Worm (Caenorhabditis elegans) whole organism, young adult: ENCODE measurements around the gene wrt-3.

ENCODE experiments used
- D2030.7 ChIP-seq: fragments of 200-800 bp; sonication (Bioruptor generic); IDR thresholded peaks from 2 replicates; pipeline ENCODE4 v1.3.6; 2022; ENCODE audit warnings: missing genetic modification reagents, missing genetic modification characterization, missing compliant biosample characterization
- F10E7.11 ChIP-seq: sonication (generic microtip); optimal IDR thresholded peaks from 2 replicates; lab custom pipeline; 2017; ENCODE audit warnings: mild to moderate bottlenecking, missing genetic modification characterization, moderate library complexity, missing compliant biosample characterization
- F22D6.2 ChIP-seq: sonication (generic microtip); optimal IDR thresholded peaks from 2 replicates; lab custom pipeline; 2016; ENCODE audit warnings: mild to moderate bottlenecking, missing genetic modification characterization, missing compliant biosample characterization
- F37B4.10 ChIP-seq: fragments of 200-800 bp; sonication (Bioruptor generic); IDR thresholded peaks from 2 replicates; pipeline ENCODE4 v1.3.6; 2022; ENCODE audit warnings: missing genetic modification characterization, missing compliant biosample characterization
- F52B5.7 ChIP-seq: sonication (generic microtip); optimal IDR thresholded peaks from 2 replicates; lab custom pipeline; 2016; ENCODE audit warnings: mild to moderate bottlenecking, missing genetic modification characterization, missing compliant biosample characterization
- F57A8.1 ChIP-seq: fragments of 200-800 bp; sonication (Bioruptor generic); optimal IDR thresholded peaks from 2 replicates; lab custom pipeline; 2018; ENCODE audit warnings: mild to moderate bottlenecking, missing genetic modification characterization, moderate library complexity, missing compliant biosample characterization
- T07F8.4 ChIP-seq: sonication (generic microtip); optimal IDR thresholded peaks from 2 replicates; lab custom pipeline; 2016; ENCODE audit warnings: mild to moderate bottlenecking, missing genetic modification characterization, moderate library complexity, missing compliant biosample characterization
- Y56A3A.18 ChIP-seq: fragments of 200-800 bp; sonication (Bioruptor generic); IDR thresholded peaks from 2 replicates; pipeline ENCODE4 v1.3.6; 2022; ENCODE audit warnings: missing genetic modification reagents, missing genetic modification characterization, missing compliant biosample characterization
- ZK185.1 ChIP-seq: sonication (generic microtip); optimal IDR thresholded peaks from 2 replicates; lab custom pipeline; 2016; ENCODE audit warnings: mild to moderate bottlenecking, missing genetic modification characterization, missing compliant biosample characterization; ENCODE audit not compliant: poor library complexity, severe bottlenecking
- aptf-2 ChIP-seq: fragments of 200-800 bp; sonication (Bioruptor generic); conservative IDR thresholded peaks from 2 replicates; pipeline ENCODE4 v1.3.6; 2022; ENCODE audit warnings: missing genetic modification reagents, missing genetic modification characterization, missing compliant biosample characterization
- atf-7 ChIP-seq: sonication (generic microtip); optimal IDR thresholded peaks from 2 replicates; lab custom pipeline; 2017; ENCODE audit warnings: mild to moderate bottlenecking, missing genetic modification characterization, missing compliant biosample characterization
- attf-3 ChIP-seq: fragments of 200-800 bp; sonication (Bioruptor generic); conservative IDR thresholded peaks from 2 replicates; pipeline ENCODE4 v1.3.6; 2022; ENCODE audit warnings: missing genetic modification reagents, missing genetic modification characterization, missing compliant biosample characterization
- attf-6 ChIP-seq: fragments of 200-800 bp; sonication (Bioruptor generic); IDR thresholded peaks from 2 replicates; pipeline ENCODE4 v1.3.6; 2022; ENCODE audit warnings: missing genetic modification reagents, missing genetic modification characterization, missing compliant biosample characterization
- bed-1 ChIP-seq: fragments of 200-800 bp; sonication (Bioruptor generic); IDR thresholded peaks from 2 replicates; pipeline ENCODE4 v1.3.6; 2022; ENCODE audit warnings: missing genetic modification reagents, missing genetic modification characterization, missing compliant biosample characterization
- ceh-58 ChIP-seq: fragments of 200-800 bp; sonication (Bioruptor generic); IDR thresholded peaks from 2 replicates; pipeline ENCODE4 v1.3.6; 2022; ENCODE audit warnings: missing genetic modification characterization, missing compliant biosample characterization
- die-1 ChIP-seq: sonication (generic microtip); optimal IDR thresholded peaks from 2 replicates; lab custom pipeline; 2016; ENCODE audit warnings: missing genotype, mild to moderate bottlenecking, missing genetic modification characterization, missing compliant biosample characterization
- efl-1 ChIP-seq: fragments of 150-350 bp; optimal IDR thresholded peaks from 2 replicates; lab custom pipeline; 2014; ENCODE audit warnings: missing biosample characterization, missing genetic modification reagents, missing genetic modification characterization
- egl-44 ChIP-seq: fragments of 200-800 bp; sonication (Bioruptor generic); IDR thresholded peaks from 2 replicates; pipeline ENCODE4 v1.3.6; 2022; ENCODE audit warnings: missing genetic modification reagents, missing genetic modification characterization, missing compliant biosample characterization
- ets-4 ChIP-seq: fragments of 200-800 bp; sonication (Bioruptor generic); optimal IDR thresholded peaks from 2 replicates; lab custom pipeline; 2018; ENCODE audit warnings: mild to moderate bottlenecking, missing genetic modification characterization, missing compliant biosample characterization
- gei-17 ChIP-seq: fragments of 200-800 bp; sonication (Bioruptor generic); optimal IDR thresholded peaks from 2 replicates; lab custom pipeline; 2018; ENCODE audit warnings: mild to moderate bottlenecking, missing genetic modification characterization, missing compliant biosample characterization
- hlh-26 ChIP-seq: fragments of 200-800 bp; sonication (Bioruptor generic); conservative IDR thresholded peaks from 2 replicates; pipeline ENCODE4 v1.3.6; 2022; ENCODE audit warnings: missing genetic modification reagents, missing genetic modification characterization, missing compliant biosample characterization
- hmg-20 ChIP-seq: fragments of 200-800 bp; sonication (Bioruptor generic); IDR thresholded peaks from 2 replicates; pipeline ENCODE4 v1.3.6; 2022; ENCODE audit warnings: missing genetic modification reagents, missing genetic modification characterization, missing compliant biosample characterization
- lag-1 ChIP-seq: fragments of 200-800 bp; sonication (Bioruptor generic); IDR thresholded peaks from 2 replicates; pipeline ENCODE4 v1.3.6; 2022; ENCODE audit warnings: missing genetic modification reagents, missing genetic modification characterization, missing compliant biosample characterization
- let-607 ChIP-seq, 2 experiments: fragments of 200-800 bp in 1 of 2; sonication (Bioruptor generic) in 1 of 2; sonication (generic microtip) in 1 of 2; optimal IDR thresholded peaks; 2 replicates each; lab custom pipeline; 2016 to 2018; ENCODE audit warnings: mild to moderate bottlenecking in 2 of 2, missing compliant biosample characterization in 2 of 2, missing genetic modification characterization in 2 of 2, moderate library complexity in 2 of 2, missing genotype in 1 of 2
- lin-26 ChIP-seq: fragments of 200-800 bp; sonication (Bioruptor generic); IDR thresholded peaks from 2 replicates; pipeline ENCODE4 v1.3.6; 2022; ENCODE audit warnings: missing genetic modification reagents, missing genetic modification characterization, missing compliant biosample characterization
- lin-54 ChIP-seq: fragments of 200-800 bp; sonication (Bioruptor generic); optimal IDR thresholded peaks from 2 replicates; lab custom pipeline; 2018; ENCODE audit warnings: mild to moderate bottlenecking, missing genetic modification characterization, missing compliant biosample characterization
- madf-8 ChIP-seq: fragments of 200-800 bp; sonication (Bioruptor generic); conservative IDR thresholded peaks from 2 replicates; pipeline ENCODE4 v1.3.6; 2022; ENCODE audit warnings: missing genetic modification reagents, missing genetic modification characterization, missing compliant biosample characterization
- mel-28 ChIP-seq: sonication (generic microtip); optimal IDR thresholded peaks from 2 replicates; lab custom pipeline; 2016; ENCODE audit warnings: borderline replicate concordance, mild to moderate bottlenecking, missing genetic modification characterization, missing compliant biosample characterization
- mxl-1 ChIP-seq: sonication (generic microtip); optimal IDR thresholded peaks from 2 replicates; lab custom pipeline; 2016; ENCODE audit warnings: missing genetic modification characterization, missing compliant biosample characterization
- nhr-120 ChIP-seq: fragments of 200-800 bp; sonication (Bioruptor generic); IDR thresholded peaks from 2 replicates; pipeline ENCODE4 v1.3.6; 2022; ENCODE audit warnings: missing genetic modification characterization, missing compliant biosample characterization
- nhr-90 ChIP-seq: sonication (generic microtip); optimal IDR thresholded peaks from 2 replicates; lab custom pipeline; 2016; ENCODE audit warnings: missing genotype, mild to moderate bottlenecking, missing genetic modification characterization, missing compliant biosample characterization
- pbrm-1 ChIP-seq: fragments of 200-800 bp; sonication (Bioruptor generic); IDR thresholded peaks from 2 replicates; pipeline ENCODE4 v1.3.6; 2022; ENCODE audit warnings: missing genetic modification reagents, missing genetic modification characterization, missing compliant biosample characterization
- pha-4 ChIP-seq: fragments of 150-350 bp; sonication (generic microtip); optimal IDR thresholded peaks from 2 replicates; lab custom pipeline; 2014; ENCODE audit warnings: missing biosample characterization, missing genetic modification reagents, missing genetic modification characterization
- rcor-1 ChIP-seq: fragments of 200-800 bp; sonication (Bioruptor generic); IDR thresholded peaks from 2 replicates; pipeline ENCODE4 v1.3.6; 2022; ENCODE audit warnings: missing genetic modification reagents, missing genetic modification characterization, missing compliant biosample characterization
- rec-8 ChIP-seq, 2 experiments: sonication (generic microtip); optimal IDR thresholded peaks; 2 replicates each; lab custom pipeline; 2016; ENCODE audit warnings: mild to moderate bottlenecking in 2 of 2, missing genetic modification characterization in 2 of 2, missing genetic modification reagents in 2 of 2, missing genotype in 2 of 2, missing biosample characterization in 1 of 2, missing compliant biosample characterization in 1 of 2, moderate library complexity in 1 of 2
- sea-2 ChIP-seq: fragments of 200-800 bp; sonication (Bioruptor generic); IDR thresholded peaks from 2 replicates; pipeline ENCODE4 v1.3.6; 2022; ENCODE audit warnings: missing genetic modification characterization, missing compliant biosample characterization
- snpc-1.1 ChIP-seq: sonication (generic microtip); optimal IDR thresholded peaks from 2 replicates; lab custom pipeline; 2017; ENCODE audit warnings: missing genetic modification characterization, mild to moderate bottlenecking, missing compliant biosample characterization, antibody characterized with exemption, moderate library complexity, missing genotype, missing genetic modification reagents; ENCODE audit not compliant: insufficient read depth
- snpc-1.3 ChIP-seq: sonication (generic microtip); optimal IDR thresholded peaks from 2 replicates; lab custom pipeline; 2017; ENCODE audit warnings: missing genetic modification characterization, mild to moderate bottlenecking, missing compliant biosample characterization, antibody characterized with exemption, moderate library complexity, missing genotype, missing genetic modification reagents; ENCODE audit not compliant: insufficient read depth
- snpc-3.4 ChIP-seq: sonication (generic microtip); optimal IDR thresholded peaks from 2 replicates; lab custom pipeline; 2017; ENCODE audit warnings: missing genetic modification characterization, mild to moderate bottlenecking, missing compliant biosample characterization, antibody characterized with exemption, moderate library complexity, missing genotype, missing genetic modification reagents
- somi-1 ChIP-seq: fragments of 200-800 bp; sonication (Bioruptor generic); optimal IDR thresholded peaks from 2 replicates; lab custom pipeline; 2018; ENCODE audit warnings: mild to moderate bottlenecking, missing genetic modification characterization, missing compliant biosample characterization
- sptf-2 ChIP-seq: fragments of 200-800 bp; sonication (Bioruptor generic); optimal IDR thresholded peaks from 2 replicates; lab custom pipeline; 2018; ENCODE audit warnings: mild to moderate bottlenecking, missing genetic modification characterization, missing compliant biosample characterization
- tbp1 ChIP-seq: fragments of 200-800 bp; sonication (Bioruptor generic); optimal IDR thresholded peaks from 2 replicates; lab custom pipeline; 2018; ENCODE audit warnings: mild to moderate bottlenecking, missing genetic modification characterization, missing compliant biosample characterization
- zfh-2 ChIP-seq: fragments of 200-800 bp; sonication (Bioruptor generic); conservative IDR thresholded peaks from 2 replicates; pipeline ENCODE4 v1.3.6; 2022; ENCODE audit warnings: missing genetic modification reagents, missing genetic modification characterization, missing compliant biosample characterization
- ztf-26 ChIP-seq: sonication (generic microtip); optimal IDR thresholded peaks from 2 replicates; lab custom pipeline; 2017; ENCODE audit warnings: missing genetic modification characterization, missing compliant biosample characterization
- ztf-6 ChIP-seq: fragments of 200-800 bp; sonication (Bioruptor generic); IDR thresholded peaks from 2 replicates; pipeline ENCODE4 v1.3.6; 2022; ENCODE audit warnings: missing genetic modification reagents, missing genetic modification characterization, missing compliant biosample characterization

The wrt-3 gene

DNA sequence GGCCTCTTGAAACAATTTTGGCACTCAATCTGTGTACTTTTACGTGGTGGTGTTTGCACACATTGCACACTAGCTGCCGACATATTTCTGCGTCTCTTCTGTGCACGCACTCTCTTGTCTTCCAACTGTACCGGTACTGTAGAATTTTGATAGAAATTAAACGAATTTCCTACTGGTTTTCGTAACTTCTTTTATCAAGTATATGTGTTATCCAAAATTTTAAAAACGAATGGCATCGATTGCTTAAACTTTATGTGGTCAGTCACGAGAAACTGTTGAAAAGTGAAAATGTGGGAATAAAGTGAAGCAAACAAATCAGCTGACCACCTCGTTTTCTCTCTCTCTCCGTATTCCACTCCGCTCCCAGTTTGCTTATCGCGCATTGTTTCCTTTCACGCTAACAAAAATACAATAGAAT lies 36.1 kb upstream of the wrt-3 start (continued):
- no peak for TF ChIP-seq die-1 (tag; lab: Kevin White, UChicago)
- TF ChIP-seq rcor-1 (GFP tag; lab: Robert Waterston, UW) = peak; percentile 44; the same call in 1 of the 2 replicates
- TF ChIP-seq hlh-26 = no peak
- TF ChIP-seq snpc-1.3 (tag; lab: Kevin White, UChicago) = peak; percentile 58
- TF ChIP-seq efl-1 (GFP tag; lab: Kevin White, UChicago) = peak; percentile 26
- TF ChIP-seq madf-8 (GFP tag; lab: Robert Waterston, UW) = peak; percentile 32; the same call in 1 of the 2 replicates
- TF ChIP-seq F52B5.7 (tag; lab: Kevin White, UChicago) = no peak
- peak; percentile 22 for TF ChIP-seq snpc-3.4 (tag; lab: Kevin White, UChicago)
- TF ChIP-seq tbp1 (GFP tag; lab: Kevin White, UChicago) = peak; percentile 17

DNA sequence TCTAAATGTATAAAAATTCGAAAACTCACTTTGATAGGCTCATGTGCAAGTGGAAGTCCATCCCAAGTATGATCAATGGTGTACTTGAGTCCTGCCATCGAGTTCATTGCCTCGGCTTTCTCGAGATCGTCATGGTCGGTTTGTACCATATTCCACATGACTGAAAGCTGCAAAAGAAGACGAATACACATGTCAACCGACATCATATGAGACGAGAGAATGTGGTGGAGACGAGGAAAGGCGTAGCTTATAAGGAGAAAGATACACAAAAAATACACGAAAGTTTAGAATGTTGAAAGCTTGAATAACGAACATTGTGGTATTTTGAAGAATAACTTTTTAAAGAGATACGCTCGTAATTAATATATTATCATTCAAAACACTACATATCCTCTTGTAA lies 35.6 kb upstream of the wrt-3 start, which contains the start of gene C33A12.3:
TSS of gene C33A12.3 (minus strand) at position 167 of the 400 bp plus-strand sequence.
- no peak for TF ChIP-seq F37B4.10
- no peak for TF ChIP-seq ztf-6 (GFP tag; lab: Robert Waterston, UW)
- no peak for TF ChIP-seq Y56A3A.18 (GFP tag; lab: Robert Waterston, UW)
- no peak for TF ChIP-seq D2030.7 (GFP tag; lab: Robert Waterston, UW)
- TF ChIP-seq F52B5.7 (tag; lab: Kevin White, UChicago) = no peak
- no peak for TF ChIP-seq nhr-90
- TF ChIP-seq ztf-26 (tag; lab: Kevin White, UChicago) = no peak
- TF ChIP-seq madf-8 (GFP tag; lab: Robert Waterston, UW) = no peak
- no peak for TF ChIP-seq snpc-1.1 (tag; lab: Kevin White, UChicago)
- TF ChIP-seq rec-8 (tag; optimal IDR thresholded peaks at IDR 0.05; lab: Kevin White, UChicago) = no peak
- TF ChIP-seq egl-44 (GFP tag; lab: Robert Waterston, UW) = no peak

DNA sequence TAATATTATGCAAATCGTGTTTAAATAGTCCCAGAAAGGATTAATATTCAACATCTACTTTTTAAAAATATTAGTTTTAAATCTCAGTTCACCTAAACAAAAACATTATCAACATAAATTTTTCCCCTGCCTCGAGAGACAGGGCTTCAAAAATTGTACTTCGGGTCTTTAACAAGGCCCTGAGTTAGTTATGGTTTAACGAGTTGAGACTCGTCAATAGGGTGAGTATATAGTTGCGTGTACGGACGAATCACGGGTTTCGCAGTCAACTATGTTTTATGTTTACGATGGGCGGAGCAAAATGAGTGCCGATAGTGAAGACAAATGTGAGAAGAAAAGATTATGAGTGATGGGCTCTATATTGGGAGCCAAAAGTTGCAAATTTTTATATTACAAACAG lies 34.4 kb upstream of the wrt-3 start:
- TF ChIP-seq hlh-26 (no peak), mel-28 (no peak), ceh-58 (no peak), nhr-120 (GFP tag; lab: Robert Waterston, UW) (no peak), gei-17 (GFP tag; lab: Kevin White, UChicago) (no peak), lag-1 (no peak), sptf-2 (GFP tag; lab: Kevin White, UChicago) (no peak), bed-1 (no peak), T07F8.4 (tag; lab: Kevin White, UChicago) (no peak), ets-4 (no peak), mxl-1 (tag; lab: Kevin White, UChicago) (no peak), F22D6.2 (tag; lab: Kevin White, UChicago) (no peak), sea-2 (GFP tag; lab: Robert Waterston, UW) (no peak), F57A8.1 (GFP tag; lab: Kevin White, UChicago) (no peak), F10E7.11 (tag; lab: Kevin White, UChicago) (no peak), let-607 (tag; optimal IDR thresholded peaks at IDR 0.05; lab: Kevin White, UChicago) (no peak), snpc-1.1 (tag; lab: Kevin White, UChicago) (peak; percentile 96), hmg-20 (GFP tag; lab: Robert Waterston, UW) (no peak), zfh-2 (no peak), pbrm-1 (peak; percentile 4; the same call in 1 of the 2 replicates), attf-3 (GFP tag; lab: Robert Waterston, UW) (no peak), somi-1 (GFP tag; lab: Kevin White, UChicago) (no peak), pha-4 (tag; lab: Kevin White, UChicago) (no peak), Y56A3A.18 (GFP tag; lab: Robert Waterston, UW) (no peak), ZK185.1 (tag; lab: Kevin White, UChicago) (no peak), atf-7 (tag; lab: Kevin White, UChicago) (no peak), lin-54 (GFP tag; lab: Kevin White, UChicago) (no peak), lin-26 (GFP tag; lab: Robert Waterston, UW) (no peak), attf-6 (GFP tag; lab: Robert Waterston, UW) (no peak), aptf-2 (GFP tag; lab: Robert Waterston, UW) (no peak)
